Fruit fly (Drosophila melanogaster) whole organism: Measurements from ENCODE around the gene CG10286.

Experiments
- CG8478 ChIP-seq: fragments of >200 bp; optimal IDR thresholded peaks from 2 replicates; lab custom pipeline; 2018; ENCODE audit warnings: inconsistent platforms
- Dll ChIP-seq: fragments of >200 bp; optimal IDR thresholded peaks from 2 replicates; lab custom pipeline; 2017
- EcR ChIP-seq, 2 experiments: fragments of >200 bp; optimal IDR thresholded peaks; 2 replicates each; lab custom pipeline; 2017; ENCODE audit warnings: missing biosample characterization in 2 of 2, missing genetic modification characterization in 2 of 2, missing genetic modification reagents in 2 of 2
- pan ChIP-seq: fragments of >200 bp; optimal IDR thresholded peaks from 2 replicates; lab custom pipeline; 2017
- psq ChIP-seq: fragments of >200 bp; optimal IDR thresholded peaks from 2 replicates; lab custom pipeline; 2017
- usp ChIP-seq: fragments of >200 bp; optimal IDR thresholded peaks from 2 replicates; lab custom pipeline; 2017; ENCODE audit warnings: missing biosample characterization, missing genetic modification characterization, mixed read lengths

dm6 chr3R:6341668-6342067 is 27.1 kb upstream of the CG10286 start, which contains the start of gene CG17917:
- TF ChIP-seq pan (lab: Kevin White, UChicago) (no peak), psq (lab: Kevin White, UChicago) (no peak), usp (GFP tag; lab: Kevin White, UChicago) (no peak), EcR (GFP tag; optimal IDR thresholded peaks at IDR 0.05; lab: Kevin White, UChicago) (no peak), Dll (lab: Kevin White, UChicago) (no peak), CG8478 (lab: Kevin White, UChicago) (no peak)
